Fruit fly (Drosophila melanogaster): ENCODE measurements around the gene eIF4E4.

eIF4E4 gene

DNA sequence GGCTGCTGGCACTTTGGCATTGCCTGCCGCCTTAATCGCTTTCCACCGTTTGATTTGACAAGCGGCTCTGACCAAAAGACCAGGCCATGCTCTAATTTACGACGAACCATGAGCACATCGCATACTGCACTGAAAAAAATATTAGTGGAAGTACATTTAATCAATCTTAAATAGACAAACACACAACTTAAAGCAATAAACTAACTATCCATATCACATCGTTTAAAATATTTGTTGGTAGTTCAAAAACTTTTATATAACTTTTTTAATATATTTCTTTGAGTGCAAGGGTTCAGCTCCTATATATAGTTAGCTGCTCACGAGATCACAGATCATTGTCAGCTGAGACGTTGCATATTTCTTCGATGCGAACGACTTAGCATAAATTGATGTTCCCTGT is 40.4 kb upstream of the eIF4E4 start (continued):
- TF ChIP-seq hb (GFP tag; IDR thresholded peaks at IDR 0.05; ENCODE audit: partially characterized antibody): no peak
- peak; percentile 85 for TF ChIP-seq CG17359 (tag; optimal IDR thresholded peaks at IDR 0.05)
- no peak for TF ChIP-seq Vsx1 (GFP tag; optimal IDR thresholded peaks at IDR 0.05)
- peak; percentile 44 for TF ChIP-seq sd (tag; optimal IDR thresholded peaks at IDR 0.05)
- 0 out of 3 replicates have a peak, but pooled peaks have one; percentile 34 for TF ChIP-seq CG11093 (GFP tag; IDR thresholded peaks at IDR 0.05)
- no peak for TF ChIP-seq z (GFP tag; IDR thresholded peaks at IDR 0.05)
- no peak for TF ChIP-seq NC2α (GFP tag; optimal IDR thresholded peaks at IDR 0.05)
- TF ChIP-seq CG33213 (GFP tag; optimal IDR thresholded peaks at IDR 0.05): no peak
- TF ChIP-seq C15 (GFP tag; IDR thresholded peaks at IDR 0.05): no peak
- TF ChIP-seq Dip2 (GFP tag; IDR thresholded peaks at IDR 0.05): no peak
- 0 out of 3 replicates have a peak, but pooled peaks have one; percentile 45 for TF ChIP-seq CG2199 (GFP tag; IDR thresholded peaks at IDR 0.05)
- no peak for TF ChIP-seq BEAF-32 (GFP tag; optimal IDR thresholded peaks at IDR 0.05)
- TF ChIP-seq Hand (GFP tag; optimal IDR thresholded peaks at IDR 0.05): no peak
- no peak for TF ChIP-seq CG6791 (GFP tag; IDR thresholded peaks at IDR 0.05; ENCODE audit: partially characterized antibody)
- TF ChIP-seq CG17328 (GFP tag; IDR thresholded peaks at IDR 0.05): peak; percentile 56
- TF ChIP-seq CG5245 (GFP tag; optimal IDR thresholded peaks at IDR 0.05): peak; percentile 36
- TF ChIP-seq Lpt (GFP tag; optimal IDR thresholded peaks at IDR 0.05): no peak
- TF ChIP-seq CG9609 (GFP tag; optimal IDR thresholded peaks at IDR 0.05): peak; percentile 13
- TF ChIP-seq Nf-YB (GFP tag; optimal IDR thresholded peaks at IDR 0.05): peak; percentile 40
- peak; percentile 31 for TF ChIP-seq Bteb2 (GFP tag; optimal IDR thresholded peaks at IDR 0.05)
- no peak for TF ChIP-seq tna (GFP tag; IDR thresholded peaks at IDR 0.05; ENCODE audit: partially characterized antibody)
- peak; percentile 66 for TF ChIP-seq CG10543 (GFP tag; optimal IDR thresholded peaks at IDR 0.05)
- TF ChIP-seq gcm (GFP tag; optimal IDR thresholded peaks at IDR 0.05): peak; percentile 55
- no peak for TF ChIP-seq CG13287 (GFP tag; IDR thresholded peaks at IDR 0.05; ENCODE audit: partially characterized antibody)
- peak; percentile 45 for TF ChIP-seq CG2120 (GFP tag; optimal IDR thresholded peaks at IDR 0.05)
- no peak for TF ChIP-seq Dip3 (GFP tag; optimal IDR thresholded peaks at IDR 0.05)
- TF ChIP-seq CG15269 (tag; optimal IDR thresholded peaks at IDR 0.05): peak; percentile 81
- peak; percentile 21 for TF ChIP-seq CG18476 (GFP tag; optimal IDR thresholded peaks at IDR 0.05)
- TF ChIP-seq CG4820 (GFP tag; optimal IDR thresholded peaks at IDR 0.05): peak; percentile 64
- no peak for TF ChIP-seq cato (GFP tag; optimal IDR thresholded peaks at IDR 0.05; ENCODE audit: borderline replicate concordance)
- peak; percentile 70 for TF ChIP-seq fd96Cb (tag; optimal IDR thresholded peaks at IDR 0.05)
- TF ChIP-seq CG14710 (tag; optimal IDR thresholded peaks at IDR 0.05): peak; percentile 44
- TF ChIP-seq B-H2 (GFP tag; optimal IDR thresholded peaks at IDR 0.05): no peak
- peak; percentile 90 for TF ChIP-seq Med (GFP tag)
- peak; percentile 71 for TF ChIP-seq vvl (GFP tag; IDR thresholded peaks at IDR 0.05)
- no peak for TF ChIP-seq CG34224 (GFP tag; IDR thresholded peaks at IDR 0.05; ENCODE audit: partially characterized antibody)
- peak; percentile 30 for TF ChIP-seq Six4 (GFP tag; optimal IDR thresholded peaks at IDR 0.05)
- TF ChIP-seq sens (GFP tag): peak; percentile 91
- peak; percentile 60 for TF ChIP-seq CG12071 (GFP tag; optimal IDR thresholded peaks at IDR 0.05)
- TF ChIP-seq Fer3 (tag; optimal IDR thresholded peaks at IDR 0.05): peak; percentile 60
- no peak for TF ChIP-seq CG7745 (tag; optimal IDR thresholded peaks at IDR 0.05)
- no peak for TF ChIP-seq slou (GFP tag; optimal IDR thresholded peaks at IDR 0.05)
- TF ChIP-seq Rfx (GFP tag; IDR thresholded peaks at IDR 0.05): peak; percentile 67
- TF ChIP-seq zen (tag; optimal IDR thresholded peaks at IDR 0.05): peak; percentile 51
- no peak for TF ChIP-seq yki (optimal IDR thresholded peaks at IDR 0.05)
- TF ChIP-seq btn (GFP tag; optimal IDR thresholded peaks at IDR 0.05): no peak
- TF ChIP-seq ATbp (GFP tag; optimal IDR thresholded peaks at IDR 0.05): peak; percentile 61
- TF ChIP-seq Abd-B (GFP tag; optimal IDR thresholded peaks at IDR 0.05): peak; percentile 49
- TF ChIP-seq bab2 (GFP tag; optimal IDR thresholded peaks at IDR 0.05): peak; percentile 51
- TF ChIP-seq NC2β (GFP tag; optimal IDR thresholded peaks at IDR 0.05): no peak
- TF ChIP-seq bcd (GFP tag; optimal IDR thresholded peaks at IDR 0.05): peak; percentile 33

Data from whole organism, embryonic.